Worm (Caenorhabditis elegans) whole organism, L4 larva: ENCODE measurements around the gene Y25C1A.8.
A peak's percentile ranks its signal among the peaks of the same experiment; 100 is the strongest.

Experiments
- D1046.2 ChIP-seq: fragments of 200-800 bp; sonication (Bioruptor generic); IDR thresholded peaks from 2 replicates; pipeline ENCODE4 v1.3.6; 2022; ENCODE audit warnings: missing genetic modification characterization, missing compliant biosample characterization
- F10B5.3 ChIP-seq: sonication (generic microtip); optimal IDR thresholded peaks from 2 replicates; lab custom pipeline; 2016; ENCODE audit warnings: mild to moderate bottlenecking, missing genetic modification characterization, missing compliant biosample characterization
- F44E2.7 ChIP-seq: fragments of 200-800 bp; sonication (Bioruptor generic); IDR thresholded peaks from 2 replicates; pipeline ENCODE4 v2.1.2; 2022; ENCODE audit warnings: missing genetic modification characterization, missing compliant biosample characterization
- R02D3.7 ChIP-seq: fragments of 150-350 bp; sonication (generic microtip); optimal IDR thresholded peaks from 3 replicates; lab custom pipeline; 2014; ENCODE audit warnings: missing biosample characterization, missing genetic modification characterization
- T20F7.1 ChIP-seq: fragments of 200-800 bp; sonication (Bioruptor generic); optimal IDR thresholded peaks from 2 replicates; lab custom pipeline; 2018; ENCODE audit warnings: mild to moderate bottlenecking, missing genetic modification characterization, missing compliant biosample characterization
- ZK337.2 ChIP-seq: fragments of 200-800 bp; sonication (Bioruptor generic); IDR thresholded peaks from 2 replicates; pipeline ENCODE4 v1.3.6; 2022; ENCODE audit warnings: missing genetic modification reagents, missing genetic modification characterization, missing compliant biosample characterization
- aha-1 ChIP-seq: fragments of 150-350 bp; peaks from one replicate; lab custom pipeline; 2014; ENCODE audit warnings: missing biosample characterization, missing genetic modification characterization
- ama-1 ChIP-seq: fragments of 150-350 bp; optimal IDR thresholded peaks from 2 replicates; lab custom pipeline; 2014; ENCODE audit warnings: inconsistent platforms, mixed read lengths
- arid-1 ChIP-seq: fragments of 200-800 bp; sonication (Bioruptor generic); conservative IDR thresholded peaks from 2 replicates; pipeline ENCODE4 v1.3.6; 2022; ENCODE audit warnings: missing genetic modification reagents, missing genetic modification characterization, missing compliant biosample characterization
- attf-4 ChIP-seq: sonication (generic microtip); optimal IDR thresholded peaks from 3 replicates; lab custom pipeline; 2017; ENCODE audit warnings: missing biosample characterization, missing genetic modification characterization
- ceh-44 ChIP-seq: fragments of 200-800 bp; sonication (Bioruptor generic); IDR thresholded peaks from 2 replicates; pipeline ENCODE4 v1.3.6; 2022; ENCODE audit warnings: missing genetic modification reagents, missing genetic modification characterization, missing compliant biosample characterization
- ceh-62 ChIP-seq: sonication (generic microtip); optimal IDR thresholded peaks from 2 replicates; lab custom pipeline; 2017; ENCODE audit warnings: missing biosample characterization, missing genetic modification characterization
- ces-1 ChIP-seq: fragments of 150-350 bp; sonication (generic microtip); optimal IDR thresholded peaks from 4 replicates; lab custom pipeline; 2014; ENCODE audit warnings: missing biosample characterization, missing genetic modification reagents, missing genetic modification characterization
- ctbp-1 ChIP-seq: fragments of 200-800 bp; sonication (Bioruptor generic); IDR thresholded peaks from 2 replicates; pipeline ENCODE4 v1.3.6; 2022; ENCODE audit warnings: missing genetic modification reagents, missing genetic modification characterization, missing compliant biosample characterization
- daf-12 ChIP-seq: fragments of 150-350 bp; optimal IDR thresholded peaks from 2 replicates; lab custom pipeline; 2014; ENCODE audit warnings: missing biosample characterization, missing genetic modification reagents, missing genetic modification characterization
- daf-19 ChIP-seq: fragments of 200-800 bp; sonication (Bioruptor generic); conservative IDR thresholded peaks from 2 replicates; pipeline ENCODE4 v1.3.6; 2022; ENCODE audit warnings: missing genetic modification characterization, missing compliant biosample characterization
- dmd-9 ChIP-seq: fragments of 200-800 bp; sonication (Bioruptor generic); IDR thresholded peaks from 2 replicates; pipeline ENCODE4 v1.3.6; 2022; ENCODE audit warnings: missing genetic modification reagents, missing genetic modification characterization, missing compliant biosample characterization
- dpl-1 ChIP-seq: fragments of 150-350 bp; optimal IDR thresholded peaks from 2 replicates; lab custom pipeline; 2014; ENCODE audit warnings: missing biosample characterization, missing genetic modification reagents, missing genetic modification characterization
- duxl-1 ChIP-seq: sonication (generic microtip); optimal IDR thresholded peaks from 2 replicates; lab custom pipeline; 2016; ENCODE audit warnings: mild to moderate bottlenecking, missing genetic modification characterization, moderate library complexity, missing compliant biosample characterization; ENCODE audit not compliant: poor library complexity
- dve-1 ChIP-seq: sonication (generic microtip); optimal IDR thresholded peaks from 2 replicates; lab custom pipeline; 2017; ENCODE audit warnings: antibody characterized with exemption, mild to moderate bottlenecking, missing genetic modification characterization, missing compliant biosample characterization; ENCODE audit not compliant: insufficient read depth
- fos-1 ChIP-seq: fragments of 150-350 bp; optimal IDR thresholded peaks from 2 replicates; lab custom pipeline; 2014; ENCODE audit warnings: missing biosample characterization, missing genetic modification characterization
- hmg-1.1 ChIP-seq: fragments of 200-800 bp; sonication (Bioruptor generic); IDR thresholded peaks from 2 replicates; pipeline ENCODE4 v1.3.6; 2022; ENCODE audit warnings: missing genetic modification reagents, missing genetic modification characterization, missing compliant biosample characterization
- lin-1 ChIP-seq: fragments of 200-800 bp; sonication (Bioruptor generic); IDR thresholded peaks from 2 replicates; pipeline ENCODE4 v1.3.6; 2022; ENCODE audit warnings: missing genetic modification reagents, missing genetic modification characterization, missing compliant biosample characterization
- lir-3 ChIP-seq: sonication (generic microtip); optimal IDR thresholded peaks from 2 replicates; lab custom pipeline; 2016; ENCODE audit warnings: mild to moderate bottlenecking, missing genetic modification characterization, missing compliant biosample characterization
- madf-5 ChIP-seq, 2 experiments: fragments of 200-800 bp; sonication (Bioruptor generic); IDR thresholded peaks; 2 replicates each; pipeline ENCODE4 v1.3.6; 2022; ENCODE audit warnings: missing compliant biosample characterization in 2 of 2, missing genetic modification characterization in 2 of 2
- madf-9 ChIP-seq: fragments of 200-800 bp; sonication (Bioruptor generic); conservative IDR thresholded peaks from 2 replicates; pipeline ENCODE4 v1.3.6; 2022; ENCODE audit warnings: missing genetic modification reagents, missing genetic modification characterization, missing compliant biosample characterization
- mdl-1 ChIP-seq, 2 experiments: fragments of 150-350 bp in 1 of 2; sonication (generic microtip) in 1 of 2; optimal IDR thresholded peaks; 2 replicates each; lab custom pipeline; 2014 to 2017; ENCODE audit warnings: missing biosample characterization in 2 of 2, missing genetic modification characterization in 2 of 2
- mdt-29 ChIP-seq: fragments of 200-800 bp; sonication (Bioruptor generic); IDR thresholded peaks from 2 replicates; pipeline ENCODE4 v1.3.6; 2022; ENCODE audit warnings: missing genetic modification reagents, missing genetic modification characterization, missing compliant biosample characterization
- mep-1 ChIP-seq: fragments of 150-350 bp; sonication (generic microtip); optimal IDR thresholded peaks from 3 replicates; lab custom pipeline; 2014; ENCODE audit warnings: missing biosample characterization, missing genetic modification characterization
- mes-2 ChIP-seq: sonication (generic microtip); optimal IDR thresholded peaks from 2 replicates; lab custom pipeline; 2016; ENCODE audit warnings: missing genotype, mild to moderate bottlenecking, missing genetic modification characterization, missing compliant biosample characterization; ENCODE audit not compliant: poor library complexity, severe bottlenecking
- mxl-2 ChIP-seq: fragments of 200-800 bp; sonication (Bioruptor generic); conservative IDR thresholded peaks from 2 replicates; pipeline ENCODE4 v1.3.6; 2022; ENCODE audit warnings: missing genetic modification reagents, missing genetic modification characterization, missing compliant biosample characterization
- mxl-3 ChIP-seq: fragments of 200-800 bp; sonication (Bioruptor generic); optimal IDR thresholded peaks from 2 replicates; lab custom pipeline; 2018; ENCODE audit warnings: mild to moderate bottlenecking, missing genetic modification characterization, missing compliant biosample characterization
- nhr-10 ChIP-seq: fragments of 150-350 bp; optimal IDR thresholded peaks from 2 replicates; lab custom pipeline; 2014; ENCODE audit warnings: missing biosample characterization, missing genetic modification characterization
- nhr-11 ChIP-seq: fragments of 150-350 bp; optimal IDR thresholded peaks from 2 replicates; lab custom pipeline; 2014; ENCODE audit warnings: missing biosample characterization, missing genetic modification characterization
- nhr-42 ChIP-seq: fragments of 200-800 bp; sonication (Bioruptor generic); IDR thresholded peaks from 2 replicates; pipeline ENCODE4 v1.3.6; 2022; ENCODE audit warnings: missing genetic modification characterization, missing compliant biosample characterization
- nhr-48 ChIP-seq: sonication (generic microtip); optimal IDR thresholded peaks from 2 replicates; lab custom pipeline; 2016; ENCODE audit warnings: mild to moderate bottlenecking, missing genetic modification characterization, missing compliant biosample characterization
- php-3 ChIP-seq: fragments of 200-800 bp; sonication (Bioruptor generic); IDR thresholded peaks from 2 replicates; pipeline ENCODE4 v1.3.6; 2022; ENCODE audit warnings: missing genetic modification reagents, missing genetic modification characterization, missing compliant biosample characterization
- pqm-1 ChIP-seq: sonication (generic microtip); optimal IDR thresholded peaks from 2 replicates; lab custom pipeline; 2017; ENCODE audit warnings: missing biosample characterization, missing genetic modification characterization
- rbr-2 ChIP-seq: sonication (generic microtip); optimal IDR thresholded peaks from 2 replicates; lab custom pipeline; 2016; ENCODE audit warnings: missing genotype, missing genetic modification characterization, missing compliant biosample characterization
- set-16 ChIP-seq: fragments of 200-800 bp; sonication (Bioruptor generic); IDR thresholded peaks from 2 replicates; pipeline ENCODE4 v1.3.6; 2022; ENCODE audit warnings: missing genetic modification reagents, missing genetic modification characterization, missing compliant biosample characterization
- skn-1 ChIP-seq: fragments of 150-350 bp; optimal IDR thresholded peaks from 2 replicates; lab custom pipeline; 2014; ENCODE audit warnings: missing biosample characterization, missing genetic modification characterization
- snpc-1.2 ChIP-seq: fragments of 200-800 bp; sonication (Bioruptor generic); IDR thresholded peaks from 2 replicates; pipeline ENCODE4 v1.3.6; 2022; ENCODE audit warnings: missing genetic modification reagents, missing genetic modification characterization, missing compliant biosample characterization
- snpc-4 ChIP-seq: fragments of 150-350 bp; optimal IDR thresholded peaks from 2 replicates; lab custom pipeline; 2014; ENCODE audit warnings: missing biosample characterization, missing genetic modification characterization
- spr-1 ChIP-seq: sonication (generic microtip); optimal IDR thresholded peaks from 2 replicates; lab custom pipeline; 2016; ENCODE audit warnings: mild to moderate bottlenecking, missing genetic modification characterization, missing compliant biosample characterization
- tra-1 ChIP-seq: fragments of 200-800 bp; sonication (Bioruptor generic); IDR thresholded peaks from 2 replicates; pipeline ENCODE4 v1.3.6; 2022; ENCODE audit warnings: missing genetic modification reagents, missing genetic modification characterization, missing compliant biosample characterization
- unc-130 ChIP-seq: sonication (generic microtip); optimal IDR thresholded peaks from 2 replicates; lab custom pipeline; 2016; ENCODE audit warnings: missing genetic modification reagents, missing genetic modification characterization, missing compliant biosample characterization
- unc-62 ChIP-seq, 3 experiments: fragments of 150-350 bp in 1 of 3; sonication (generic microtip); optimal IDR thresholded peaks in 2 of 3; peaks in 1 of 3; 1 replicate in 1 of 3; 2 replicates in 2 of 3; lab custom pipeline; 2014 to 2017; ENCODE audit warnings: missing biosample characterization in 3 of 3, missing genetic modification characterization in 3 of 3, missing genetic modification reagents in 3 of 3, missing genotype in 1 of 3
- vab-7 ChIP-seq: fragments of 200-800 bp; sonication (Bioruptor generic); IDR thresholded peaks from 2 replicates; pipeline ENCODE4 v1.3.6; 2022; ENCODE audit warnings: missing genetic modification reagents, missing genetic modification characterization, missing compliant biosample characterization
- zfp-2 ChIP-seq: sonication (generic microtip); optimal IDR thresholded peaks from 2 replicates; lab custom pipeline; 2016; ENCODE audit warnings: mild to moderate bottlenecking, missing genetic modification characterization, missing compliant biosample characterization
- zfp-3 ChIP-seq: fragments of 200-800 bp; sonication (Bioruptor generic); conservative IDR thresholded peaks from 2 replicates; pipeline ENCODE4 v1.3.6; 2022; ENCODE audit warnings: missing genetic modification reagents, missing genetic modification characterization, missing compliant biosample characterization
- ztf-7 ChIP-seq: fragments of 150-350 bp; optimal IDR thresholded peaks from 2 replicates; lab custom pipeline; 2014; ENCODE audit warnings: missing biosample characterization, missing genetic modification characterization

The Y25C1A.8 gene

DNA sequence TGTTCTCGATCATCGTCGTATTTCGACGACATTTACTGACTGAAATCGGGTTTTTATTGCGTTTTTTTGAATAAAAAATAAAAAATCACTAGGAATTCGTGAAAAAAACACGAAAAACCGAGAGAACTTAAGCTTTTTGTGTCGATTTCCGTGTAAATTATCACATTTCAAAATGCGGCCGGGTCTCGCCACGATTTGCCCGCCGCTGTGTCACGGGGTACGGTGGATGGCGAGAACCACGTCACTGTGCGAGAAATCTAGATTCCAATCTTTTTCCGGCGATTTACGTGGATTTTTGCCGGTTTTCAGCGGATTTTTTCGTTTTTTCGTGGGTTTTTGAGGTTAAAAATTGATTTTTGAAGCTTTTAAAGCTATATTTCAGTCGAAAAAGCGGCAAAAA lies at the start of gene Y25C1A.8:
Gene Y25C1A.8 (minus strand): TSS at position 45 of the 400 bp plus-strand sequence.
- TF ChIP-seq ctbp-1 (GFP tag; lab: Robert Waterston, UW) (peak; percentile 85), mep-1 (peak; percentile 95), attf-4 (tag; lab: Kevin White, UChicago) (no peak), F44E2.7 (GFP tag; lab: Robert Waterston, UW) (peak; percentile 70; the same call in 1 of the 2 replicates), zfp-2 (peak; percentile 47), skn-1 (tag; lab: Kevin White, UChicago) (no peak), unc-62 (GFP tag; optimal IDR thresholded peaks at IDR 0.05 in 1 of 2; lab: Kevin White, UChicago) (peak in 1 of 2 experiments; percentile 92), unc-62 (tag; optimal IDR thresholded peaks at IDR 0.05; lab: Kevin White, UChicago) (no peak), T20F7.1 (GFP tag; lab: Kevin White, UChicago) (no peak), daf-12 (tag; lab: Kevin White, UChicago) (no peak), tra-1 (GFP tag; lab: Robert Waterston, UW) (peak; percentile 55; the same call in 1 of the 2 replicates), nhr-48 (tag; lab: Kevin White, UChicago) (peak; percentile 30), set-16 (GFP tag; lab: Robert Waterston, UW) (peak; percentile 55; the same call in 1 of the 2 replicates), snpc-1.2 (GFP tag; lab: Robert Waterston, UW) (peak; percentile 66), mxl-3 (GFP tag; lab: Kevin White, UChicago) (peak; percentile 63), dpl-1 (GFP tag; lab: Kevin White, UChicago) (peak; percentile 84), D1046.2 (no peak), unc-130 (GFP tag; lab: Kevin White, UChicago) (peak; percentile 35), aha-1 (peak; percentile 99), daf-19 (GFP tag; lab: Robert Waterston, UW) (no peak), spr-1 (tag; lab: Kevin White, UChicago) (peak; percentile 92), nhr-10 (tag; lab: Kevin White, UChicago) (peak; percentile 2), mdl-1 (tag; optimal IDR thresholded peaks at IDR 0.05; lab: Kevin White, UChicago) (peak in 1 of 2 experiments; percentile 69), mxl-2 (0 out of 2 replicates have a peak, but pooled peaks have one; percentile 49), duxl-1 (tag; lab: Kevin White, UChicago) (peak; percentile 95), R02D3.7 (tag; lab: Kevin White, UChicago) (no peak), lin-1 (peak; percentile 89), pqm-1 (tag; lab: Kevin White, UChicago) (peak; percentile 6), lir-3 (no peak), ZK337.2 (GFP tag; lab: Robert Waterston, UW) (peak; percentile 61; the same call in 1 of the 2 replicates), ama-1 (no peak), madf-9 (GFP tag; lab: Robert Waterston, UW) (peak; percentile 81), ceh-62 (tag; lab: Kevin White, UChicago) (no peak), fos-1 (tag; lab: Kevin White, UChicago) (no peak), vab-7 (GFP tag; lab: Robert Waterston, UW) (peak; percentile 62), dmd-9 (GFP tag; lab: Robert Waterston, UW) (peak; percentile 71), hmg-1.1 (GFP tag; lab: Robert Waterston, UW) (peak; percentile 95), snpc-4 (tag; lab: Kevin White, UChicago) (peak; percentile 48), F10B5.3 (tag; lab: Kevin White, UChicago) (peak; percentile 87), ceh-44 (GFP tag; lab: Robert Waterston, UW) (0 out of 2 replicates have a peak, but pooled peaks have one; percentile 17), rbr-2 (peak; percentile 92), arid-1 (GFP tag; lab: Robert Waterston, UW) (peak; percentile 83), mdt-29 (GFP tag; lab: Robert Waterston, UW) (peak; percentile 45; the same call in 1 of the 2 replicates), ces-1 (GFP tag; lab: Kevin White, UChicago) (peak; percentile 28), mes-2 (tag; lab: Kevin White, UChicago) (peak; percentile 96), php-3 (GFP tag; lab: Robert Waterston, UW) (peak; percentile 89), nhr-11 (tag; lab: Kevin White, UChicago) (peak; percentile 80), ztf-7 (peak; percentile 83), zfp-3 (GFP tag; lab: Robert Waterston, UW) (peak; percentile 85), dve-1 (tag; lab: Kevin White, UChicago) (peak; percentile 95), nhr-42 (peak; percentile 75), madf-5 (GFP tag; IDR thresholded peaks at IDR 0.05; lab: Robert Waterston, UW) (no peak)
